Worm (Caenorhabditis elegans) whole organism, mixed stage, embryonic: ENCODE results near the gene aipl-1.

Experiments used
- blmp-1 ChIP-seq: fragments of 150-350 bp; optimal IDR thresholded peaks from 2 replicates; lab custom pipeline; 2014; ENCODE audit warnings: missing biosample characterization, missing genetic modification characterization
- ceh-83 ChIP-seq: fragments of 200-800 bp; sonication (Bioruptor generic); optimal IDR thresholded peaks from 2 replicates; lab custom pipeline; 2018; ENCODE audit warnings: mild to moderate bottlenecking, missing genetic modification characterization, missing compliant biosample characterization
- lin-32 ChIP-seq: fragments of 200-800 bp; sonication (Bioruptor generic); optimal IDR thresholded peaks from 2 replicates; lab custom pipeline; 2018; ENCODE audit warnings: mild to moderate bottlenecking, missing genetic modification characterization, missing compliant biosample characterization
- lsy-2 ChIP-seq: fragments of 150-350 bp; optimal IDR thresholded peaks from 2 replicates; lab custom pipeline; 2014; ENCODE audit warnings: missing biosample characterization, missing genetic modification characterization
- mab-5 ChIP-seq: fragments of 150-350 bp; optimal IDR thresholded peaks from 2 replicates; lab custom pipeline; 2014; ENCODE audit warnings: missing biosample characterization, missing genetic modification characterization
- mep-1 ChIP-seq: fragments of 150-350 bp; optimal IDR thresholded peaks from 2 replicates; lab custom pipeline; 2017; ENCODE audit warnings: missing biosample characterization, missing genetic modification reagents, missing genetic modification characterization, inconsistent platforms
- nhr-2 ChIP-seq: fragments of 150-350 bp; optimal IDR thresholded peaks from 2 replicates; lab custom pipeline; 2014; ENCODE audit warnings: missing biosample characterization, missing genetic modification characterization
- nhr-237 ChIP-seq: fragments of 150-350 bp; optimal IDR thresholded peaks from 2 replicates; lab custom pipeline; 2014; ENCODE audit warnings: missing biosample characterization, missing genetic modification characterization
- pha-4 ChIP-seq: fragments of 150-350 bp; optimal IDR thresholded peaks from 2 replicates; lab custom pipeline; 2018; ENCODE audit warnings: missing biosample characterization, missing genetic modification reagents, missing genetic modification characterization
- snpc-4 ChIP-seq: fragments of 150-350 bp; optimal IDR thresholded peaks from 2 replicates; lab custom pipeline; 2014; ENCODE audit warnings: missing biosample characterization, missing genetic modification characterization
- zip-8 ChIP-seq: fragments of 150-350 bp; optimal IDR thresholded peaks from 2 replicates; lab custom pipeline; 2014; ENCODE audit warnings: missing biosample characterization, missing genetic modification characterization
- ztf-11 ChIP-seq: fragments of 150-350 bp; optimal IDR thresholded peaks from 2 replicates; lab custom pipeline; 2014; ENCODE audit warnings: missing biosample characterization, missing genetic modification characterization

DNA sequence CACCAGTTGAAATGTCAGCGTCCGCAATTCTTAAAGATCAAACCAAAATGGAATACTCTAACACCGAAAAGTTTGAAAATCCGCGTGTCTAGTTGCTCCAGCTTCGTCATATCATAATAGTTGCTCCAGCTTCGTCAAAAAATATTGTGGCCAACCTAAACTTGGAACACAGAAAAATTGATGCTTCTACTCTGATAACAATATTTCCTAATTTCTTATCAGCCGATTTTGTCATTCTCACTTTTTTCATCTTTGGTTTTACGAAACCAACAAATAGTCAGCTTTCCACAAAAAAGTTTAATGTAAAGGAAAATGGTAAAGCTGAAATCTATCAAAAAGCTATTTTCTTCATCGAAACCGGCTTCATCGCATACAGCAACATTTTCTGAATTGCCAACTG is 45.8 kb upstream of the aipl-1 start, which contains the start of gene fbxa-84:
- TF ChIP-seq snpc-4 (tag; lab: Kevin White, UChicago), result no peak
- no peak for TF ChIP-seq lin-32
- TF ChIP-seq mep-1 (tag; lab: Kevin White, UChicago), result no peak
- TF ChIP-seq zip-8, result no peak
- TF ChIP-seq blmp-1, result no peak
- TF ChIP-seq ceh-83 (GFP tag; lab: Kevin White, UChicago), result no peak
- no peak for TF ChIP-seq pha-4 (tag; lab: Kevin White, UChicago)
- TF ChIP-seq nhr-2 (tag; lab: Kevin White, UChicago), result no peak
- TF ChIP-seq ztf-11 (tag; lab: Kevin White, UChicago), result no peak
- TF ChIP-seq mab-5, result no peak
- TF ChIP-seq lsy-2, result no peak
- TF ChIP-seq nhr-237 (tag; lab: Kevin White, UChicago), result no peak
